Fruit fly (Drosophila melanogaster): ENCODE results near the gene CG33658.

dm6 chr3R:24828234-24828633 lies 12.7 kb downstream of the CG33658 start, which contains the start of gene RabX4:
- no peak for TF ChIP-seq emc (GFP tag; optimal IDR thresholded peaks at IDR 0.05)
- TF ChIP-seq org-1 (GFP tag; optimal IDR thresholded peaks at IDR 0.05), result no peak
- TF ChIP-seq fru (optimal IDR thresholded peaks at IDR 0.05), result no peak
- no peak for TF ChIP-seq dm (GFP tag; optimal IDR thresholded peaks at IDR 0.05)
- no peak for TF ChIP-seq CG7745 (tag; optimal IDR thresholded peaks at IDR 0.05)
- TF ChIP-seq crol (GFP tag; IDR thresholded peaks at IDR 0.05), result no peak
- no peak for TF ChIP-seq Dek (tag; optimal IDR thresholded peaks at IDR 0.05)
- TF ChIP-seq CG16815 (GFP tag; optimal IDR thresholded peaks at IDR 0.05), result no peak
- no peak for TF ChIP-seq NC2β (GFP tag; optimal IDR thresholded peaks at IDR 0.05)
- TF ChIP-seq croc (GFP tag; conservative IDR thresholded peaks at IDR 0.05), result no peak
- TF ChIP-seq odd (GFP tag; optimal IDR thresholded peaks at IDR 0.05), result no peak
- no peak for TF ChIP-seq CG12769 (tag; optimal IDR thresholded peaks at IDR 0.05)
- no peak for TF ChIP-seq h (optimal IDR thresholded peaks at IDR 0.05)
- TF ChIP-seq jigr1 (GFP tag; IDR thresholded peaks at IDR 0.05), result no peak
